Worm (Caenorhabditis elegans): ENCODE measurements around the gene nhr-91.

DNA sequence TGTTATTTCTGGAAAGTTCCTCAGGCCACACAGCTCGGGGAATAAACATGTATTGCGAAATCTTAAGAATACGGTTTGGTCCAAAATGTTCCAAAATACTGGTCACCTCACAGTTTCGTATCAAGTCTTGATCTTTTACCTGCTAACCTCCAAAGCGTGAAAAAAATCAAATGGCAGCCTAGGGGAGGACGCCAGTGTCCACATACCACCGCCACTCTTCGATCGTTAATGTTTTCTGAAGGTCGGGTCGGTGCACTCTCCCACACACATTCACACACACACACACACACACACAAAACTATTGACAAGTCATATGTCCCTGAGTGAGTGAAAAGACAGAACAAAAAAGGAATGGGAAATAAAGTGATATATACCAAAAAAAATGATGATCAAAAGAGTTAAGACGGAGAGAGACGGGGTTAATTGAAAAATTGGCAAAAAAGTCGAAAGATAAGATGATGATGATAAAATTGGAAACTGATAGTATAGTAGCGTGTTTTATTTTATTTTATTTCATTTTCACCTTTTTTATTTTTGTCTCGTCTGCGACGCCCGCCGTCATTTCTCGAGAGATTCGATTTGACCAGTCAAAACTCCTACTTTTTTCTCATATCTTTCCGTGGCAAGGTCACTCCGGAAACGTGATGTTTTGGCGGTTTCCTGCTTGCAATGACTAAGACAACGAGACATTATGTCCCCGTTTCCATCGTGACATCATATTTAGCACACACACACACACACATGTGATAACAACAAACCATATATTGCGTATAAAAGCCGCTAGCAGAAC lies 30.8 kb downstream of the nhr-91 start, which contains the start of gene Y15E3A.5:
- TF ChIP-seq unc-39 (tag; optimal IDR thresholded peaks at IDR 0.05) (no peak), nhr-23 (tag; optimal IDR thresholded peaks at IDR 0.05) (no peak), R02D3.7 (tag; optimal IDR thresholded peaks at IDR 0.05) (no peak), aly-2 (tag; optimal IDR thresholded peaks at IDR 0.05) (no peak)
